Fruit fly (Drosophila melanogaster): Measurements from ENCODE around the gene CG46399.

CG46399 gene

dm6 chrX:14827643-14828042, 31.4 kb upstream of the CG46399 start:
- TF ChIP-seq CG8301 (tag; optimal IDR thresholded peaks at IDR 0.05) (no peak), Pif1B (GFP tag; optimal IDR thresholded peaks at IDR 0.05) (no peak), rn (GFP tag; IDR thresholded peaks at IDR 0.05) (no peak), CG15710 (tag; optimal IDR thresholded peaks at IDR 0.05) (no peak), CG9948 (tag; optimal IDR thresholded peaks at IDR 0.05) (no peak), CG32121 (GFP tag; IDR thresholded peaks at IDR 0.05) (no peak), CG17806 (tag; optimal IDR thresholded peaks at IDR 0.05) (no peak), CG10348 (GFP tag; IDR thresholded peaks at IDR 0.05) (no peak), CG8159 (tag; optimal IDR thresholded peaks at IDR 0.05) (no peak), CG12605 (GFP tag; IDR thresholded peaks at IDR 0.05) (no peak), Snoo (tag; optimal IDR thresholded peaks at IDR 0.05) (no peak), CG34367 (tag; optimal IDR thresholded peaks at IDR 0.05) (no peak), Pif1A (GFP tag; optimal IDR thresholded peaks at IDR 0.05) (no peak), gl (tag; optimal IDR thresholded peaks at IDR 0.05) (no peak), fd96Ca (GFP tag; IDR thresholded peaks at IDR 0.05) (no peak), Ets98B (GFP tag; IDR thresholded peaks at IDR 0.05) (no peak), D1 (tag; optimal IDR thresholded peaks at IDR 0.05) (no peak), CG4496 (GFP tag; IDR thresholded peaks at IDR 0.05) (no peak), CG13204 (GFP tag; optimal IDR thresholded peaks at IDR 0.05) (no peak), EcR (GFP tag; optimal IDR thresholded peaks at IDR 0.05) (no peak)

dm6 chrX:14831713-14832561, 27.1 kb upstream of the CG46399 start, which contains the start of gene CG14408:
TSS of gene CG14408 (minus strand) at chrX:14832033.
- no peak for TF ChIP-seq CG34367 (tag; optimal IDR thresholded peaks at IDR 0.05)
- no peak for TF ChIP-seq CG8159 (tag; optimal IDR thresholded peaks at IDR 0.05)
- no peak for TF ChIP-seq CG10348 (GFP tag; IDR thresholded peaks at IDR 0.05)
- TF ChIP-seq CG8301 (tag; optimal IDR thresholded peaks at IDR 0.05) = no peak
- TF ChIP-seq CG4496 (GFP tag; IDR thresholded peaks at IDR 0.05) = no peak
- no peak for TF ChIP-seq rn (GFP tag; IDR thresholded peaks at IDR 0.05)
- no peak for TF ChIP-seq fd96Ca (GFP tag; IDR thresholded peaks at IDR 0.05)
- no peak; the same call in 1 of the 2 replicates for TF ChIP-seq CG12605 (GFP tag; IDR thresholded peaks at IDR 0.05)
- no peak for TF ChIP-seq gl (tag; optimal IDR thresholded peaks at IDR 0.05)

dm6 chrX:14832562-14833303, 26.3 kb upstream of the CG46399 start, which contains the start of gene CG14411:
TSS of gene CG14411 (plus strand) at chrX:14832647.
- TF ChIP-seq gl (tag; optimal IDR thresholded peaks at IDR 0.05) (no peak), CG10348 (GFP tag; IDR thresholded peaks at IDR 0.05) (no peak), EcR (GFP tag; optimal IDR thresholded peaks at IDR 0.05) (peak; percentile 28), CG13204 (GFP tag; optimal IDR thresholded peaks at IDR 0.05) (peak; percentile 61)

- no peak for TF ChIP-seq EcR (GFP tag; optimal IDR thresholded peaks at IDR 0.05)
- TF ChIP-seq fd96Ca (GFP tag; IDR thresholded peaks at IDR 0.05) = no peak
- TF ChIP-seq CG15710 (tag; optimal IDR thresholded peaks at IDR 0.05) = no peak
- no peak for TF ChIP-seq CG8159 (tag; optimal IDR thresholded peaks at IDR 0.05)
Observed at dm6 chrX:14836425-14836824, 22.6 kb upstream of the CG46399 start, which contains the start of gene CG14410. TSS of gene CG14410 (plus strand) at chrX:14836725.

- TF ChIP-seq CG13204 (GFP tag; optimal IDR thresholded peaks at IDR 0.05) (no peak), CG17806 (tag; optimal IDR thresholded peaks at IDR 0.05) (no peak), Pif1A (GFP tag; optimal IDR thresholded peaks at IDR 0.05) (no peak), CG8159 (tag; optimal IDR thresholded peaks at IDR 0.05) (no peak), EcR (GFP tag; optimal IDR thresholded peaks at IDR 0.05) (no peak), CG12605 (GFP tag; IDR thresholded peaks at IDR 0.05) (no peak), CG9948 (tag; optimal IDR thresholded peaks at IDR 0.05) (no peak), fd96Ca (GFP tag; IDR thresholded peaks at IDR 0.05) (no peak), CG15710 (tag; optimal IDR thresholded peaks at IDR 0.05) (no peak), CG8301 (tag; optimal IDR thresholded peaks at IDR 0.05) (no peak), Ets98B (GFP tag; IDR thresholded peaks at IDR 0.05) (no peak), D1 (tag; optimal IDR thresholded peaks at IDR 0.05) (no peak), CG34367 (tag; optimal IDR thresholded peaks at IDR 0.05) (no peak), Snoo (tag; optimal IDR thresholded peaks at IDR 0.05) (no peak), Pif1B (GFP tag; optimal IDR thresholded peaks at IDR 0.05) (no peak)
Observed at dm6 chrX:14837983-14838382, 21.1 kb upstream of the CG46399 start, which contains the start of gene Grx5. TSS of gene Grx5 (minus strand) at chrX:14838198.

dm6 chrX:14839047-14839446, 20.0 kb upstream of the CG46399 start, which contains the start of the genes CG32590 and Flo2:
TSS of gene CG32590 (minus strand) at chrX:14839106.
TSS of gene Flo2 (plus strand) at chrX:14839376.
- TF ChIP-seq CG17806 (tag; optimal IDR thresholded peaks at IDR 0.05) (peak; percentile 46), CG34367 (tag; optimal IDR thresholded peaks at IDR 0.05) (peak; percentile 50), gl (tag; optimal IDR thresholded peaks at IDR 0.05) (no peak), EcR (GFP tag; optimal IDR thresholded peaks at IDR 0.05) (no peak), CG4496 (GFP tag; IDR thresholded peaks at IDR 0.05) (peak; percentile 80), CG8301 (tag; optimal IDR thresholded peaks at IDR 0.05) (peak; percentile 16), CG10348 (GFP tag; IDR thresholded peaks at IDR 0.05) (no peak), CG32121 (GFP tag; IDR thresholded peaks at IDR 0.05) (peak; percentile 81), CG8159 (tag; optimal IDR thresholded peaks at IDR 0.05) (peak; percentile 33), Pif1A (GFP tag; optimal IDR thresholded peaks at IDR 0.05) (peak; percentile 51), Ets98B (GFP tag; IDR thresholded peaks at IDR 0.05) (peak; percentile 77), CG14655 (GFP tag; optimal IDR thresholded peaks at IDR 0.05) (no peak), rn (GFP tag; IDR thresholded peaks at IDR 0.05) (0 out of 2 replicates have a peak, but pooled peaks have one; percentile 20), CG13204 (GFP tag; optimal IDR thresholded peaks at IDR 0.05) (no peak), D1 (tag; optimal IDR thresholded peaks at IDR 0.05) (no peak), CG9948 (tag; optimal IDR thresholded peaks at IDR 0.05) (peak; percentile 38), Pif1B (GFP tag; optimal IDR thresholded peaks at IDR 0.05) (no peak), Snoo (tag; optimal IDR thresholded peaks at IDR 0.05) (peak; percentile 10), fd96Ca (GFP tag; IDR thresholded peaks at IDR 0.05) (peak; percentile 72; the same call in 2 of the 3 replicates), CG15710 (tag; optimal IDR thresholded peaks at IDR 0.05) (peak; percentile 60), CG12605 (GFP tag; IDR thresholded peaks at IDR 0.05) (peak; percentile 36)

Measured in whole organism, pupa.